Fruit fly (Drosophila melanogaster) whole organism, embryonic: ENCODE results near the gene Atf3.

Source experiments
- Bteb2 ChIP-seq: fragments of 200-800 bp; sonication (Bioruptor generic); optimal IDR thresholded peaks from 2 replicates; lab custom pipeline; 2016; ENCODE audit warnings: missing biosample characterization, missing genetic modification characterization
- CG10147 ChIP-seq: fragments of 200-800 bp; sonication (Bioruptor generic); optimal IDR thresholded peaks from 2 replicates; lab custom pipeline; 2019; ENCODE audit warnings: missing biosample characterization, mild to moderate bottlenecking, missing genetic modification characterization, moderate library complexity
- CG10267 ChIP-seq: fragments of 200-800 bp; sonication (Bioruptor generic); optimal IDR thresholded peaks from 2 replicates; lab custom pipeline; 2018; ENCODE audit warnings: missing biosample characterization, mild to moderate bottlenecking, missing genetic modification characterization, moderate library complexity
- CG10274 ChIP-seq: fragments of 200-800 bp; sonication (Bioruptor generic); optimal IDR thresholded peaks from 3 replicates; lab custom pipeline; 2017; ENCODE audit warnings: missing biosample characterization, mild to moderate bottlenecking, missing genetic modification characterization
- CG11398 ChIP-seq: fragments of 200-800 bp; sonication (Bioruptor generic); optimal IDR thresholded peaks from 2 replicates; lab custom pipeline; 2016; ENCODE audit warnings: missing biosample characterization, missing genetic modification characterization
- CG11504 ChIP-seq: fragments of 200-800 bp; sonication (Bioruptor generic); optimal IDR thresholded peaks from 3 replicates; lab custom pipeline; 2019; ENCODE audit warnings: missing biosample characterization, mild to moderate bottlenecking, missing genetic modification characterization, moderate library complexity
- CG11695 ChIP-seq: fragments of 200-800 bp; sonication (Bioruptor generic); IDR thresholded peaks from 3 replicates; pipeline ENCODE4 v1.3.6; 2022; ENCODE audit warnings: missing biosample characterization, missing genetic modification characterization
- CG12071 ChIP-seq: fragments of 200-800 bp; sonication (Bioruptor generic); optimal IDR thresholded peaks from 3 replicates; lab custom pipeline; 2018; ENCODE audit warnings: missing biosample characterization, mild to moderate bottlenecking, missing genetic modification characterization
- CG12155 ChIP-seq: fragments of 200-800 bp; sonication (Bioruptor generic); optimal IDR thresholded peaks from 3 replicates; lab custom pipeline; 2016; ENCODE audit warnings: missing biosample characterization, missing genetic modification characterization
- CG12219 ChIP-seq: fragments of 200-800 bp; sonication (Bioruptor generic); optimal IDR thresholded peaks from 3 replicates; lab custom pipeline; 2018; ENCODE audit warnings: missing biosample characterization, mild to moderate bottlenecking, missing genetic modification characterization
- CG12659 ChIP-seq: fragments of 200-800 bp; sonication (Bioruptor generic); optimal IDR thresholded peaks from 3 replicates; lab custom pipeline; 2017; ENCODE audit warnings: mild to moderate bottlenecking, missing biosample characterization, missing genetic modification reagents, missing genetic modification characterization
- CG12744 ChIP-seq: fragments of 200-800 bp; sonication (Bioruptor generic); optimal IDR thresholded peaks from 2 replicates; lab custom pipeline; 2016; ENCODE audit warnings: missing biosample characterization, missing genetic modification characterization
- CG13775 ChIP-seq: fragments of 200-800 bp; sonication (Bioruptor generic); optimal IDR thresholded peaks from 3 replicates; lab custom pipeline; 2017; ENCODE audit warnings: missing biosample characterization, mild to moderate bottlenecking, missing genetic modification characterization
- CG15011 ChIP-seq: fragments of 200-800 bp; sonication (Bioruptor generic); optimal IDR thresholded peaks from 3 replicates; lab custom pipeline; 2018; ENCODE audit warnings: missing biosample characterization, mild to moderate bottlenecking, missing genetic modification characterization
- CG1603 ChIP-seq: fragments of 200-800 bp; sonication (Bioruptor generic); optimal IDR thresholded peaks from 2 replicates; lab custom pipeline; 2019; ENCODE audit warnings: missing biosample characterization, mild to moderate bottlenecking, missing genetic modification characterization, moderate library complexity
- CG17361 ChIP-seq: fragments of 200-800 bp; sonication (Bioruptor generic); IDR thresholded peaks from 3 replicates; pipeline ENCODE4 v1.3.6; 2022; ENCODE audit warnings: missing biosample characterization, missing genetic modification characterization
- CG18476 ChIP-seq: fragments of 200-800 bp; sonication (Bioruptor generic); optimal IDR thresholded peaks from 2 replicates; lab custom pipeline; 2016; ENCODE audit warnings: missing biosample characterization, mild to moderate bottlenecking, missing genetic modification characterization
- CG18764 ChIP-seq: fragments of 200-800 bp; sonication (Bioruptor generic); optimal IDR thresholded peaks from 3 replicates; lab custom pipeline; 2016; ENCODE audit warnings: missing biosample characterization, missing genetic modification characterization
- CG2120 ChIP-seq: fragments of 200-800 bp; sonication (Bioruptor generic); optimal IDR thresholded peaks from 3 replicates; lab custom pipeline; 2016; ENCODE audit warnings: missing biosample characterization, missing genetic modification characterization
- CG30431 ChIP-seq: fragments of 200-800 bp; sonication (Bioruptor generic); optimal IDR thresholded peaks from 2 replicates; lab custom pipeline; 2017; ENCODE audit warnings: missing biosample characterization, missing genetic modification characterization
- CG3065 ChIP-seq: fragments of 200-800 bp; sonication (Bioruptor generic); optimal IDR thresholded peaks from 2 replicates; lab custom pipeline; 2016; ENCODE audit warnings: missing biosample characterization, missing genetic modification characterization
- CG7786 ChIP-seq: fragments of 200-800 bp; sonication (Bioruptor generic); optimal IDR thresholded peaks from 2 replicates; lab custom pipeline; 2016; ENCODE audit warnings: missing biosample characterization, missing genetic modification characterization
- CG8281 ChIP-seq: fragments of 200-800 bp; sonication (Bioruptor generic); optimal IDR thresholded peaks from 2 replicates; lab custom pipeline; 2018; ENCODE audit warnings: missing biosample characterization, mild to moderate bottlenecking, missing genetic modification characterization, moderate library complexity
- CG8359 ChIP-seq: fragments of 200-800 bp; sonication (Bioruptor generic); optimal IDR thresholded peaks from 2 replicates; lab custom pipeline; 2017; ENCODE audit warnings: missing biosample characterization, mild to moderate bottlenecking, missing genetic modification characterization, borderline replicate concordance
- CG9437 ChIP-seq: fragments of 200-800 bp; sonication (Bioruptor generic); optimal IDR thresholded peaks from 2 replicates; lab custom pipeline; 2018; ENCODE audit warnings: missing biosample characterization, mild to moderate bottlenecking, missing genetic modification characterization
- Dad ChIP-seq: fragments of 200-800 bp; sonication (Bioruptor generic); optimal IDR thresholded peaks from 3 replicates; lab custom pipeline; 2016; ENCODE audit warnings: missing biosample characterization, missing genetic modification characterization
- Fer3 ChIP-seq: fragments of 200-800 bp; sonication (Bioruptor generic); optimal IDR thresholded peaks from 2 replicates; lab custom pipeline; 2018; ENCODE audit warnings: missing biosample characterization, mild to moderate bottlenecking, missing genetic modification characterization, moderate library complexity
- GATAe ChIP-seq: fragments of 200-800 bp; sonication (Bioruptor generic); conservative IDR thresholded peaks from 2 replicates; pipeline ENCODE4 v1.3.6; 2022; ENCODE audit warnings: missing biosample characterization, missing genetic modification characterization
- Mrtf ChIP-seq: fragments of 200-800 bp; sonication (Bioruptor generic); IDR thresholded peaks from 3 replicates; pipeline ENCODE4 v1.3.6; 2022; ENCODE audit warnings: missing biosample characterization, missing genetic modification characterization
- NFAT ChIP-seq: fragments of 200-800 bp; sonication (Bioruptor generic); IDR thresholded peaks from 2 replicates; pipeline ENCODE4 v1.3.6; 2022; ENCODE audit warnings: missing biosample characterization, missing genetic modification characterization
- Nf-YB ChIP-seq: fragments of 200-800 bp; sonication (Bioruptor generic); optimal IDR thresholded peaks from 3 replicates; lab custom pipeline; 2019; ENCODE audit warnings: missing biosample characterization, mild to moderate bottlenecking, missing genetic modification characterization, moderate library complexity
- Ptx1 ChIP-seq: fragments of 200-800 bp; sonication (Bioruptor generic); IDR thresholded peaks from 2 replicates; pipeline ENCODE4 v1.3.6; 2022; ENCODE audit warnings: missing biosample characterization, missing genetic modification characterization
- Rx ChIP-seq: fragments of 200-800 bp; sonication (Bioruptor generic); IDR thresholded peaks from 2 replicates; pipeline ENCODE4 v1.3.6; 2022; ENCODE audit warnings: missing biosample characterization, missing genetic modification characterization
- Xrp1 ChIP-seq: fragments of 200-800 bp; sonication (Bioruptor generic); IDR thresholded peaks from 2 replicates; pipeline ENCODE4 v1.3.6; 2022; ENCODE audit warnings: missing biosample characterization, missing genetic modification characterization
- ash1 ChIP-seq: fragments of 200-800 bp; sonication (Bioruptor generic); optimal IDR thresholded peaks from 2 replicates; lab custom pipeline; 2018; ENCODE audit warnings: missing biosample characterization, mild to moderate bottlenecking, missing genetic modification characterization
- bab2 ChIP-seq: fragments of 200-800 bp; sonication (Bioruptor generic); optimal IDR thresholded peaks from 2 replicates; lab custom pipeline; 2016; ENCODE audit warnings: missing biosample characterization, missing genetic modification characterization
- cwo ChIP-seq: fragments of 200-800 bp; sonication (Bioruptor generic); optimal IDR thresholded peaks from 3 replicates; lab custom pipeline; 2017; ENCODE audit warnings: missing biosample characterization, missing genetic modification characterization, mild to moderate bottlenecking, moderate library complexity, missing genetic modification reagents
- dm ChIP-seq: fragments of 200-800 bp; sonication (Bioruptor generic); optimal IDR thresholded peaks from 3 replicates; lab custom pipeline; 2016; ENCODE audit warnings: missing biosample characterization, missing genetic modification characterization
- emc ChIP-seq: fragments of 200-800 bp; sonication (Bioruptor generic); optimal IDR thresholded peaks from 2 replicates; lab custom pipeline; 2016; ENCODE audit warnings: missing biosample characterization, missing genetic modification characterization
- jing ChIP-seq: fragments of 200-800 bp; sonication (Bioruptor generic); optimal IDR thresholded peaks from 2 replicates; lab custom pipeline; 2018; ENCODE audit warnings: missing biosample characterization, mild to moderate bottlenecking, missing genetic modification characterization
- nmo ChIP-seq: fragments of 200-800 bp; sonication (Bioruptor generic); optimal IDR thresholded peaks from 2 replicates; lab custom pipeline; 2018; ENCODE audit warnings: missing biosample characterization, mild to moderate bottlenecking, missing genetic modification characterization, moderate library complexity
- oc ChIP-seq: fragments of 200-800 bp; sonication (Bioruptor generic); optimal IDR thresholded peaks from 2 replicates; lab custom pipeline; 2018; ENCODE audit warnings: missing biosample characterization, mild to moderate bottlenecking, missing genetic modification characterization, moderate library complexity
- onecut ChIP-seq: fragments of 200-800 bp; sonication (Bioruptor generic); IDR thresholded peaks from 2 replicates; pipeline ENCODE4 v1.3.6; 2022; ENCODE audit warnings: missing biosample characterization, missing genetic modification characterization
- row ChIP-seq: fragments of 200-800 bp; sonication (Bioruptor generic); IDR thresholded peaks from 3 replicates; pipeline ENCODE4 v1.3.6; 2022; ENCODE audit warnings: missing biosample characterization, missing genetic modification characterization
- sima ChIP-seq: fragments of 200-800 bp; sonication (Bioruptor generic); optimal IDR thresholded peaks from 2 replicates; lab custom pipeline; 2016; ENCODE audit warnings: missing biosample characterization, missing genetic modification characterization
- slbo ChIP-seq: fragments of 200-800 bp; sonication (Bioruptor generic); IDR thresholded peaks from 2 replicates; pipeline ENCODE4 v1.3.6; 2022; ENCODE audit warnings: missing biosample characterization, missing genetic modification characterization
- so ChIP-seq: fragments of 200-800 bp; sonication (Bioruptor generic); IDR thresholded peaks from 3 replicates; pipeline ENCODE4 v1.3.6; 2022; ENCODE audit warnings: missing biosample characterization, missing genetic modification characterization
- stwl ChIP-seq: fragments of 200-800 bp; sonication (Bioruptor generic); optimal IDR thresholded peaks from 3 replicates; lab custom pipeline; 2018; ENCODE audit warnings: missing biosample characterization, mild to moderate bottlenecking, missing genetic modification characterization, moderate library complexity
- tgo ChIP-seq: fragments of 200-800 bp; sonication (Bioruptor generic); IDR thresholded peaks from 3 replicates; pipeline ENCODE4 v1.3.6; 2022; ENCODE audit warnings: missing biosample characterization, missing genetic modification characterization
- usp ChIP-seq: fragments of >200 bp; optimal IDR thresholded peaks from 2 replicates; lab custom pipeline; 2017; ENCODE audit warnings: missing biosample characterization, missing genetic modification characterization
- z ChIP-seq: fragments of 200-800 bp; sonication (Bioruptor generic); IDR thresholded peaks from 3 replicates; pipeline ENCODE4 v1.3.6; 2022; ENCODE audit warnings: missing biosample characterization, missing genetic modification characterization
- zen ChIP-seq: fragments of 200-800 bp; sonication (Bioruptor generic); optimal IDR thresholded peaks from 3 replicates; lab custom pipeline; 2018; ENCODE audit warnings: missing biosample characterization, mild to moderate bottlenecking, missing genetic modification characterization, moderate library complexity

Gene Atf3

dm6 chrX:1270655-1271054, 4.4 kb downstream of the Atf3 start (continued):
- TF ChIP-seq CG12219 (peak; percentile 23), oc (tag; lab: Kevin White, UChicago) (no peak), CG9437 (GFP tag; lab: Kevin White, UChicago) (peak; percentile 16), cwo (GFP tag; lab: Kevin White, UChicago) (peak; percentile 43), CG12659 (GFP tag; lab: Kevin White, UChicago) (peak; percentile 57), slbo (peak; percentile 59), CG13775 (peak; percentile 49), stwl (tag; lab: Kevin White, UChicago) (peak; percentile 71), CG15011 (GFP tag; lab: Kevin White, UChicago) (peak; percentile 42), Rx (GFP tag; lab: Robert Waterston, UW) (no peak), Dad (GFP tag; lab: Kevin White, UChicago) (no peak), CG30431 (no peak), onecut (GFP tag; lab: Robert Waterston, UW) (0 out of 2 replicates have a peak, but pooled peaks have one; percentile 24), CG8359 (GFP tag; lab: Kevin White, UChicago) (no peak), dm (GFP tag; lab: Kevin White, UChicago) (no peak), CG10147 (GFP tag; lab: Kevin White, UChicago) (peak; percentile 6), emc (GFP tag; lab: Kevin White, UChicago) (no peak), CG12155 (GFP tag; lab: Kevin White, UChicago) (no peak), NFAT (GFP tag; lab: Robert Waterston, UW) (peak; percentile 36; the same call in 1 of the 2 replicates), sima (no peak), CG3065 (GFP tag; lab: Kevin White, UChicago) (no peak), Nf-YB (GFP tag; lab: Kevin White, UChicago) (peak; percentile 29), CG17361 (GFP tag; lab: Robert Waterston, UW) (peak; percentile 54), CG10267 (tag; lab: Kevin White, UChicago) (peak; percentile 21), Mrtf (GFP tag; lab: Robert Waterston, UW) (no peak), CG18764 (GFP tag; lab: Kevin White, UChicago) (no peak), Fer3 (peak; percentile 58), usp (GFP tag; lab: Kevin White, UChicago) (no peak), CG10274 (GFP tag; lab: Kevin White, UChicago) (peak; percentile 7), CG11695 (GFP tag; lab: Robert Waterston, UW) (peak; percentile 34; the same call in 1 of the 3 replicates), CG12071 (peak; percentile 37), Bteb2 (GFP tag; lab: Kevin White, UChicago) (no peak), CG12744 (GFP tag; lab: Kevin White, UChicago) (no peak), nmo (GFP tag; lab: Kevin White, UChicago) (peak; percentile 53), z (GFP tag; lab: Robert Waterston, UW) (no peak), GATAe (no peak), zen (tag; lab: Kevin White, UChicago) (no peak), Xrp1 (peak; percentile 56), CG11398 (GFP tag; lab: Kevin White, UChicago) (no peak), CG1603 (peak; percentile 26), tgo (GFP tag; lab: Robert Waterston, UW) (no peak), ash1 (no peak), CG11504 (tag; lab: Kevin White, UChicago) (peak; percentile 73), bab2 (GFP tag; lab: Kevin White, UChicago) (peak; percentile 22), so (GFP tag; lab: Robert Waterston, UW) (0 out of 3 replicates have a peak, but pooled peaks have one; percentile 35), Ptx1 (GFP tag; lab: Robert Waterston, UW) (0 out of 2 replicates have a peak, but pooled peaks have one; percentile 16), jing (GFP tag; lab: Kevin White, UChicago) (no peak), CG18476 (no peak), CG7786 (GFP tag; lab: Kevin White, UChicago) (peak; percentile 8), CG2120 (peak; percentile 69), row (GFP tag; lab: Robert Waterston, UW) (peak; percentile 63), CG8281 (no peak)
